Worm (Caenorhabditis elegans): ENCODE data around the gene drp-1.

drp-1 gene

ce11 chrIV:5501414-5501813, 36.9 kb upstream of the drp-1 start:
- peak; percentile 95 for TF ChIP-seq ces-1 (GFP tag; optimal IDR thresholded peaks at IDR 0.05)
- peak; percentile 32 for TF ChIP-seq cnd-1 (tag; optimal IDR thresholded peaks at IDR 0.05)
- no peak for TF ChIP-seq ceh-43 (GFP tag; optimal IDR thresholded peaks at IDR 0.05)
- peak; percentile 89 for TF ChIP-seq zip-8 (tag; optimal IDR thresholded peaks at IDR 0.05)
- TF ChIP-seq mls-2 (tag; optimal IDR thresholded peaks at IDR 0.05): no peak
- no peak for TF ChIP-seq ham-2 (GFP tag; optimal IDR thresholded peaks at IDR 0.05)
- peak; percentile 81 for TF ChIP-seq nhr-2 (tag; optimal IDR thresholded peaks at IDR 0.05)
- no peak for TF ChIP-seq hlh-1 (tag; optimal IDR thresholded peaks at IDR 0.05)

DNA sequence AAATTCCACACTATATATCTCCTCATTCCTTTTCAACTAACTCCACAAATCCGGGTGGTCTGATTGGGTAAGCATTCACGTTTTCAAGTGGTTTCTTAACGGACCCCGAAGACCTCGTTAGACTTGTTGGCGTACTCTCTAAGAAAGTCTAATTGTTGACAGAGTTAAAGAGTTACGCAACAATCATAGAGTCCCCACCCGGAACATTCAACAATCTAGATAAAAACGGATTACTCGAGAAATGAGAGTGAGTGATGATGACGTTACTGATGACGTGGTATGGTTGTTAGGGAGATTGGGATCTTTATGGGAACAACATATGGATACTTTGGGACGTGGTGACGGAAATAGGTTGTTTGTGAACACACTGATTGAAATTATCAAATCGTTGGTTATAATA, 35.7 kb upstream of the drp-1 start:
- TF ChIP-seq lin-32 (GFP tag; optimal IDR thresholded peaks at IDR 0.05): no peak
- TF ChIP-seq flh-1 (GFP tag; optimal IDR thresholded peaks at IDR 0.05): no peak
- peak; percentile 84 for TF ChIP-seq nhr-2 (tag; optimal IDR thresholded peaks at IDR 0.05)
- no peak for TF ChIP-seq elt-3 (tag; optimal IDR thresholded peaks at IDR 0.05)
- no peak for TF ChIP-seq ceh-39 (tag; optimal IDR thresholded peaks at IDR 0.05)
- TF ChIP-seq drap-1 (GFP tag; optimal IDR thresholded peaks at IDR 0.05): no peak
- no peak for TF ChIP-seq pha-4 (tag; optimal IDR thresholded peaks at IDR 0.05)
- peak; percentile 46 for TF ChIP-seq elt-1 (tag; optimal IDR thresholded peaks at IDR 0.05; ENCODE audit: borderline replicate concordance, insufficient read depth)
- no peak for TF ChIP-seq nhr-28 (tag; optimal IDR thresholded peaks at IDR 0.05)
- peak; percentile 53 for TF ChIP-seq zip-8 (tag; optimal IDR thresholded peaks at IDR 0.05)
- TF ChIP-seq ces-1 (GFP tag; optimal IDR thresholded peaks at IDR 0.05): peak; percentile 88
- no peak for TF ChIP-seq lin-13 (tag; optimal IDR thresholded peaks at IDR 0.05)
- TF ChIP-seq mab-5 (tag; optimal IDR thresholded peaks at IDR 0.05): no peak
- TF ChIP-seq unc-39 (tag; optimal IDR thresholded peaks at IDR 0.05): no peak
- no peak for TF ChIP-seq nhr-237 (tag; optimal IDR thresholded peaks at IDR 0.05)
- no peak for TF ChIP-seq tbx-8 (GFP tag; optimal IDR thresholded peaks at IDR 0.05)

ce11 chrIV:5506642-5507041, 31.6 kb upstream of the drp-1 start:
- TF ChIP-seq ces-1 (GFP tag; optimal IDR thresholded peaks at IDR 0.05) (peak; percentile 53), zip-8 (tag; optimal IDR thresholded peaks at IDR 0.05) (peak; percentile 45), flh-1 (GFP tag; optimal IDR thresholded peaks at IDR 0.05) (no peak), hlh-1 (tag; optimal IDR thresholded peaks at IDR 0.05) (no peak), nhr-2 (tag; optimal IDR thresholded peaks at IDR 0.05) (peak; percentile 69), elt-1 (tag; optimal IDR thresholded peaks at IDR 0.05; ENCODE audit: borderline replicate concordance, insufficient read depth) (peak; percentile 79), nhr-12 (tag; optimal IDR thresholded peaks at IDR 0.05) (no peak), cnd-1 (tag; optimal IDR thresholded peaks at IDR 0.05) (no peak), unc-62 (GFP tag; optimal IDR thresholded peaks at IDR 0.05) (peak; percentile 50), lin-13 (tag; optimal IDR thresholded peaks at IDR 0.05) (no peak), ceh-83 (GFP tag; optimal IDR thresholded peaks at IDR 0.05) (no peak), snpc-4 (tag; optimal IDR thresholded peaks at IDR 0.05) (no peak), mep-1 (tag; optimal IDR thresholded peaks at IDR 0.05) (no peak), mls-2 (tag; optimal IDR thresholded peaks at IDR 0.05) (no peak), ceh-39 (tag; optimal IDR thresholded peaks at IDR 0.05) (no peak), mab-5 (tag; optimal IDR thresholded peaks at IDR 0.05) (no peak)

- no peak for TF ChIP-seq ceh-43 (GFP tag; optimal IDR thresholded peaks at IDR 0.05)
- TF ChIP-seq ztf-11 (tag; optimal IDR thresholded peaks at IDR 0.05): no peak
- TF ChIP-seq unc-120 (tag; optimal IDR thresholded peaks at IDR 0.05; ENCODE audit: poor library complexity, severe bottlenecking): peak; percentile 69
- TF ChIP-seq ces-1 (GFP tag; optimal IDR thresholded peaks at IDR 0.05): no peak
- TF ChIP-seq lin-32 (GFP tag; optimal IDR thresholded peaks at IDR 0.05): no peak
- TF ChIP-seq unc-62 (GFP tag; optimal IDR thresholded peaks at IDR 0.05): peak; percentile 97
- peak; percentile 90 for TF ChIP-seq hlh-1 (tag; optimal IDR thresholded peaks at IDR 0.05)
- peak; percentile 18 for TF ChIP-seq nhr-2 (tag; optimal IDR thresholded peaks at IDR 0.05)
Measured at ce11 chrIV:5507754-5508153, 30.5 kb upstream of the drp-1 start.

- TF ChIP-seq hlh-1 (tag; optimal IDR thresholded peaks at IDR 0.05): no peak
- TF ChIP-seq unc-62 (GFP tag; optimal IDR thresholded peaks at IDR 0.05): no peak
- no peak for TF ChIP-seq elt-3 (tag; optimal IDR thresholded peaks at IDR 0.05)
- no peak for TF ChIP-seq mab-5 (tag; optimal IDR thresholded peaks at IDR 0.05)
- no peak for TF ChIP-seq nhr-2 (tag; optimal IDR thresholded peaks at IDR 0.05)
- TF ChIP-seq nhr-12 (tag; optimal IDR thresholded peaks at IDR 0.05): no peak
- TF ChIP-seq sem-2 (GFP tag; optimal IDR thresholded peaks at IDR 0.05): no peak
- TF ChIP-seq ceh-83 (GFP tag; optimal IDR thresholded peaks at IDR 0.05): no peak
- TF ChIP-seq snpc-4 (tag; optimal IDR thresholded peaks at IDR 0.05): no peak
- TF ChIP-seq ztf-11 (tag; optimal IDR thresholded peaks at IDR 0.05): no peak
- no peak for TF ChIP-seq lsy-2 (tag; optimal IDR thresholded peaks at IDR 0.05)
Measured at ce11 chrIV:5514789-5515188, 23.5 kb upstream of the drp-1 start.

Data from whole organism, mixed stage, embryonic.